Worm (Caenorhabditis elegans) whole organism, L1 larva: ENCODE results near the gene F40G9.14.

ENCODE experiments used
- hpl-2 ChIP-seq: fragments of 150-350 bp; optimal IDR thresholded peaks from 2 replicates; lab custom pipeline; 2014; ENCODE audit warnings: missing biosample characterization, missing genetic modification reagents, missing genetic modification characterization
- isw-1 ChIP-seq: fragments of 200-800 bp; sonication (Bioruptor generic); IDR thresholded peaks from 2 replicates; pipeline ENCODE4 v1.3.6; 2022; ENCODE audit warnings: missing genetic modification characterization, missing compliant biosample characterization
- lin-14 ChIP-seq: fragments of 200-800 bp; sonication (Bioruptor generic); optimal IDR thresholded peaks from 2 replicates; lab custom pipeline; 2018; ENCODE audit warnings: mild to moderate bottlenecking, missing genetic modification characterization, moderate library complexity, missing compliant biosample characterization
- lin-39 ChIP-seq: fragments of 150-350 bp; optimal IDR thresholded peaks from 2 replicates; lab custom pipeline; 2014; ENCODE audit warnings: missing biosample characterization, missing genetic modification reagents, missing genetic modification characterization
- mdl-1 ChIP-seq, 2 experiments: fragments of 150-350 bp; optimal IDR thresholded peaks; 2 replicates each; lab custom pipeline; 2014 to 2017; ENCODE audit warnings: missing biosample characterization in 2 of 2, missing genetic modification characterization in 2 of 2, inconsistent platforms in 1 of 2
- mep-1 ChIP-seq: fragments of 150-350 bp; optimal IDR thresholded peaks from 2 replicates; lab custom pipeline; 2014; ENCODE audit warnings: missing biosample characterization, missing genetic modification characterization
- nhr-237 ChIP-seq: fragments of 150-350 bp; optimal IDR thresholded peaks from 2 replicates; lab custom pipeline; 2014; ENCODE audit warnings: missing biosample characterization, missing genetic modification characterization
- nhr-76 ChIP-seq: sonication (generic microtip); optimal IDR thresholded peaks from 2 replicates; lab custom pipeline; 2017; ENCODE audit warnings: missing biosample characterization, missing genetic modification characterization
- nhr-77 ChIP-seq: fragments of 150-350 bp; optimal IDR thresholded peaks from 2 replicates; lab custom pipeline; 2014; ENCODE audit warnings: missing biosample characterization, missing genetic modification characterization
- skn-1 ChIP-seq: fragments of 150-350 bp; optimal IDR thresholded peaks from 2 replicates; lab custom pipeline; 2014; ENCODE audit warnings: missing biosample characterization, missing genetic modification characterization
- snpc-4 ChIP-seq: fragments of 150-350 bp; optimal IDR thresholded peaks from 2 replicates; lab custom pipeline; 2014; ENCODE audit warnings: missing biosample characterization, missing genetic modification characterization
- unc-62 ChIP-seq: fragments of 150-350 bp; optimal IDR thresholded peaks from 2 replicates; lab custom pipeline; 2014; ENCODE audit warnings: missing biosample characterization, missing genetic modification reagents, missing genetic modification characterization
- xbp-1 ChIP-seq: sonication (generic microtip); optimal IDR thresholded peaks from 2 replicates; lab custom pipeline; 2016; ENCODE audit warnings: missing genetic modification characterization, missing compliant biosample characterization
- ztf-4 ChIP-seq: fragments of 150-350 bp; optimal IDR thresholded peaks from 2 replicates; lab custom pipeline; 2014; ENCODE audit warnings: missing biosample characterization, missing genetic modification characterization

DNA sequence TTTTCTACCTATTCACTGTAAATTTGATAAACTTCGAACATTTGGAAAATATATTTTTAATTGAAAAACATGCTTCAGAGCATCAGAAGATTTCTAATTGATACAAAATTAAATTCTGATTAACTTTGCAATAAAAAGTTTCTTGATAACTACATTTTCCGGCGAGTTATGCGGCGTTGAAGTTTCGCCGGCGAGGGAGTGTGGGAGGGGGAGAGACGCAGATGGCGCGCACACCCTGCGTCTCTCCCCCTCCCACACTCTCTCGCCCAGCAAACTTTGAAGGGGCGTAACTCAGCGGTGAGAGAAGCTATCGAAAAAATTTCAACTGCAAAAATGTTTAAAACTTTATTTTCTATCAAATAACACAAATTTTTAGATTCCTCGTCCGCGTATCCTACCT is 44.9 kb upstream of the F40G9.14 start:
- TF ChIP-seq mdl-1 (tag; optimal IDR thresholded peaks at IDR 0.05; lab: Kevin White, UChicago) (no peak), ztf-4 (tag; lab: Kevin White, UChicago) (no peak), unc-62 (GFP tag; lab: Kevin White, UChicago) (no peak), skn-1 (tag; lab: Kevin White, UChicago) (no peak), nhr-77 (tag; lab: Kevin White, UChicago) (no peak), nhr-237 (tag; lab: Kevin White, UChicago) (no peak), lin-39 (tag; lab: Kevin White, UChicago) (no peak), isw-1 (no peak), hpl-2 (no peak), xbp-1 (no peak), snpc-4 (tag; lab: Kevin White, UChicago) (no peak), nhr-76 (tag; lab: Kevin White, UChicago) (no peak), mep-1 (tag; lab: Kevin White, UChicago) (no peak), lin-14 (GFP tag; lab: Kevin White, UChicago) (no peak)
